Worm (Caenorhabditis elegans) whole organism, L4/young adult: ENCODE data around the gene gstk-1.

Experiments used
- W03F9.2 ChIP-seq: fragments of 150-350 bp; optimal IDR thresholded peaks from 2 replicates; lab custom pipeline; 2014; ENCODE audit warnings: missing biosample characterization, missing genetic modification characterization
- dao-5 ChIP-seq: sonication (generic microtip); optimal IDR thresholded peaks from 2 replicates; lab custom pipeline; 2016; ENCODE audit warnings: missing genotype, missing genetic modification characterization, moderate library complexity, missing compliant biosample characterization
- him-1 ChIP-seq: sonication (generic microtip); optimal IDR thresholded peaks from 2 replicates; lab custom pipeline; 2016; ENCODE audit warnings: missing genotype, missing genetic modification reagents, missing genetic modification characterization, missing compliant biosample characterization

DNA sequence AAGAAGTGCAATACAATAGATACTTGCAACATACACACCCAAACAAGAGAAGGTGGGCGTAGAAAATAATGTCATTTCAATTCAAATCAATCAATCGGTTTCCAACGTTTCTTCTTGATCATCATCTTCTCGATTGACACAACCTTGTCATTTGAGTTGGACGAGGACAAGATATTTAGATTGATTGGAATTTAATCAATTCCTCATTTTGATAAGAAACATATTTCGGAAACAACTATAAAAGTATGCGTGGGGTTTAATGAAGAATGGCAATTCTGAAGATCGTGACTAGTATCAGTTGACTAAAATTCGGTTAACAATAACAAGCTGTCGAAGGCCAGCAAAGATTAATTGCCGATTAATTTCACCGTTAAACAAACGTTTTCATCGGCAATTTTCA, 35.9 kb upstream of the gstk-1 start:
- TF ChIP-seq him-1 (no peak), dao-5 (tag; lab: Kevin White, UChicago) (no peak), W03F9.2 (tag; lab: Kevin White, UChicago) (no peak)
